Worm (Caenorhabditis elegans) whole organism, young adult: ENCODE data around the gene xbp-1.

Source experiments
- B0019.2 ChIP-seq: fragments of 200-800 bp; sonication (Bioruptor generic); conservative IDR thresholded peaks from 2 replicates; pipeline ENCODE4 v1.3.6; 2022; ENCODE audit warnings: missing genetic modification reagents, missing genetic modification characterization, missing compliant biosample characterization
- B0035.1 ChIP-seq: sonication (generic microtip); optimal IDR thresholded peaks from 2 replicates; lab custom pipeline; 2016; ENCODE audit warnings: missing genetic modification characterization, mild to moderate bottlenecking, missing compliant biosample characterization, missing genotype, missing genetic modification reagents
- B0261.1 ChIP-seq: sonication (generic microtip); optimal IDR thresholded peaks from 2 replicates; lab custom pipeline; 2016; ENCODE audit warnings: mild to moderate bottlenecking, missing genetic modification characterization, moderate library complexity, missing compliant biosample characterization
- B0336.3 ChIP-seq: fragments of 200-800 bp; sonication (Bioruptor generic); IDR thresholded peaks from 2 replicates; pipeline ENCODE4 v1.3.6; 2022; ENCODE audit warnings: missing genetic modification characterization, missing compliant biosample characterization
- D2030.7 ChIP-seq: fragments of 200-800 bp; sonication (Bioruptor generic); IDR thresholded peaks from 2 replicates; pipeline ENCODE4 v1.3.6; 2022; ENCODE audit warnings: missing genetic modification reagents, missing genetic modification characterization, missing compliant biosample characterization
- F23B12.7 ChIP-seq: sonication (generic microtip); optimal IDR thresholded peaks from 2 replicates; lab custom pipeline; 2017; ENCODE audit warnings: missing genetic modification characterization, mild to moderate bottlenecking, missing compliant biosample characterization, antibody characterized with exemption, moderate library complexity; ENCODE audit not compliant: insufficient read depth
- F37B4.10 ChIP-seq: fragments of 200-800 bp; sonication (Bioruptor generic); IDR thresholded peaks from 2 replicates; pipeline ENCODE4 v1.3.6; 2022; ENCODE audit warnings: missing genetic modification characterization, missing compliant biosample characterization
- F49E8.2 ChIP-seq: sonication (generic microtip); optimal IDR thresholded peaks from 3 replicates; lab custom pipeline; 2017; ENCODE audit warnings: missing genetic modification characterization, mild to moderate bottlenecking, missing compliant biosample characterization, antibody characterized with exemption, moderate library complexity; ENCODE audit not compliant: insufficient read depth
- T26A5.8 ChIP-seq: sonication (generic microtip); optimal IDR thresholded peaks from 2 replicates; lab custom pipeline; 2016; ENCODE audit warnings: missing genetic modification characterization, missing compliant biosample characterization
- Y53G8AR.9 ChIP-seq: fragments of 200-800 bp; sonication (Bioruptor generic); conservative IDR thresholded peaks from 2 replicates; pipeline ENCODE4 v1.3.6; 2022; ENCODE audit warnings: missing genetic modification reagents, missing genetic modification characterization, missing compliant biosample characterization
- aptf-2 ChIP-seq: fragments of 200-800 bp; sonication (Bioruptor generic); conservative IDR thresholded peaks from 2 replicates; pipeline ENCODE4 v1.3.6; 2022; ENCODE audit warnings: missing genetic modification reagents, missing genetic modification characterization, missing compliant biosample characterization
- atf-7 ChIP-seq: sonication (generic microtip); optimal IDR thresholded peaks from 2 replicates; lab custom pipeline; 2017; ENCODE audit warnings: mild to moderate bottlenecking, missing genetic modification characterization, missing compliant biosample characterization
- attf-3 ChIP-seq: fragments of 200-800 bp; sonication (Bioruptor generic); conservative IDR thresholded peaks from 2 replicates; pipeline ENCODE4 v1.3.6; 2022; ENCODE audit warnings: missing genetic modification reagents, missing genetic modification characterization, missing compliant biosample characterization
- attf-6 ChIP-seq: fragments of 200-800 bp; sonication (Bioruptor generic); IDR thresholded peaks from 2 replicates; pipeline ENCODE4 v1.3.6; 2022; ENCODE audit warnings: missing genetic modification reagents, missing genetic modification characterization, missing compliant biosample characterization
- ccch-3 ChIP-seq: fragments of 200-800 bp; sonication (Bioruptor generic); optimal IDR thresholded peaks from 2 replicates; lab custom pipeline; 2018; ENCODE audit warnings: mild to moderate bottlenecking, missing genetic modification characterization, missing compliant biosample characterization
- ceh-79 ChIP-seq: sonication (generic microtip); optimal IDR thresholded peaks from 2 replicates; lab custom pipeline; 2017; ENCODE audit warnings: mild to moderate bottlenecking, missing genetic modification characterization, missing compliant biosample characterization
- die-1 ChIP-seq: sonication (generic microtip); optimal IDR thresholded peaks from 2 replicates; lab custom pipeline; 2016; ENCODE audit warnings: missing genotype, mild to moderate bottlenecking, missing genetic modification characterization, missing compliant biosample characterization
- dpl-1 ChIP-seq: fragments of 150-350 bp; optimal IDR thresholded peaks from 2 replicates; lab custom pipeline; 2014; ENCODE audit warnings: missing biosample characterization, missing genetic modification reagents, missing genetic modification characterization
- efl-1 ChIP-seq: fragments of 150-350 bp; optimal IDR thresholded peaks from 2 replicates; lab custom pipeline; 2014; ENCODE audit warnings: missing biosample characterization, missing genetic modification reagents, missing genetic modification characterization
- egl-18 ChIP-seq: fragments of 200-800 bp; sonication (Bioruptor generic); IDR thresholded peaks from 2 replicates; pipeline ENCODE4 v1.3.6; 2022; ENCODE audit warnings: missing genetic modification reagents, missing genetic modification characterization, missing compliant biosample characterization
- fkh-3 ChIP-seq: sonication (generic microtip); optimal IDR thresholded peaks from 2 replicates; lab custom pipeline; 2016; ENCODE audit warnings: mild to moderate bottlenecking, missing genetic modification characterization, missing compliant biosample characterization
- hlh-26 ChIP-seq: fragments of 200-800 bp; sonication (Bioruptor generic); conservative IDR thresholded peaks from 2 replicates; pipeline ENCODE4 v1.3.6; 2022; ENCODE audit warnings: missing genetic modification reagents, missing genetic modification characterization, missing compliant biosample characterization
- hsf-1 ChIP-seq: fragments of 200-800 bp; sonication (Bioruptor generic); IDR thresholded peaks from 2 replicates; pipeline ENCODE4 v1.3.6; 2022; ENCODE audit warnings: missing genetic modification reagents, missing genetic modification characterization, missing compliant biosample characterization
- let-526 ChIP-seq: fragments of 200-800 bp; sonication (Bioruptor generic); IDR thresholded peaks from 2 replicates; pipeline ENCODE4 v1.3.6; 2022; ENCODE audit warnings: missing genetic modification reagents, missing genetic modification characterization, missing compliant biosample characterization
- lsy-27 ChIP-seq: sonication (generic microtip); optimal IDR thresholded peaks from 2 replicates; lab custom pipeline; 2017; ENCODE audit warnings: missing genetic modification characterization, mild to moderate bottlenecking, missing compliant biosample characterization, antibody characterized with exemption, missing genotype, borderline replicate concordance; ENCODE audit not compliant: insufficient read depth
- madf-10 ChIP-seq: sonication (generic microtip); optimal IDR thresholded peaks from 2 replicates; lab custom pipeline; 2016; ENCODE audit warnings: mild to moderate bottlenecking, missing genetic modification characterization, missing compliant biosample characterization
- madf-6 ChIP-seq: fragments of 200-800 bp; sonication (Bioruptor generic); IDR thresholded peaks from 2 replicates; pipeline ENCODE4 v1.3.6; 2022; ENCODE audit warnings: missing genetic modification reagents, missing genetic modification characterization, missing compliant biosample characterization
- madf-8 ChIP-seq: fragments of 200-800 bp; sonication (Bioruptor generic); conservative IDR thresholded peaks from 2 replicates; pipeline ENCODE4 v1.3.6; 2022; ENCODE audit warnings: missing genetic modification reagents, missing genetic modification characterization, missing compliant biosample characterization
- mes-4 ChIP-seq: sonication (generic microtip); optimal IDR thresholded peaks from 2 replicates; lab custom pipeline; 2016; ENCODE audit warnings: missing genotype, missing genetic modification characterization, missing compliant biosample characterization
- nfya-2 ChIP-seq: fragments of 200-800 bp; sonication (Bioruptor generic); IDR thresholded peaks from 2 replicates; pipeline ENCODE4 v1.3.6; 2022; ENCODE audit warnings: missing genetic modification reagents, missing genetic modification characterization, missing compliant biosample characterization
- nfyb-1 ChIP-seq: fragments of 200-800 bp; sonication (Bioruptor generic); IDR thresholded peaks from 2 replicates; pipeline ENCODE4 v1.3.6; 2022; ENCODE audit warnings: missing genetic modification reagents, missing genetic modification characterization, missing compliant biosample characterization
- nhr-27 ChIP-seq: fragments of 200-800 bp; sonication (Bioruptor generic); optimal IDR thresholded peaks from 2 replicates; lab custom pipeline; 2018; ENCODE audit warnings: mild to moderate bottlenecking, missing genetic modification characterization, moderate library complexity, missing compliant biosample characterization
- nhr-80 ChIP-seq: sonication (generic microtip); optimal IDR thresholded peaks from 2 replicates; lab custom pipeline; 2016; ENCODE audit warnings: missing genetic modification characterization, missing compliant biosample characterization
- nhr-90 ChIP-seq: sonication (generic microtip); optimal IDR thresholded peaks from 2 replicates; lab custom pipeline; 2016; ENCODE audit warnings: missing genotype, mild to moderate bottlenecking, missing genetic modification characterization, missing compliant biosample characterization
- pbrm-1 ChIP-seq: fragments of 200-800 bp; sonication (Bioruptor generic); IDR thresholded peaks from 2 replicates; pipeline ENCODE4 v1.3.6; 2022; ENCODE audit warnings: missing genetic modification reagents, missing genetic modification characterization, missing compliant biosample characterization
- rec-8 ChIP-seq, 2 experiments: sonication (generic microtip); optimal IDR thresholded peaks; 2 replicates each; lab custom pipeline; 2016; ENCODE audit warnings: mild to moderate bottlenecking in 2 of 2, missing genetic modification characterization in 2 of 2, missing genetic modification reagents in 2 of 2, missing genotype in 2 of 2, missing biosample characterization in 1 of 2, missing compliant biosample characterization in 1 of 2, moderate library complexity in 1 of 2
- rpc-1 ChIP-seq, 2 experiments: fragments of 150-350 bp in 1 of 2; sonication (generic microtip) in 1 of 2; optimal IDR thresholded peaks; 2 replicates each; lab custom pipeline; 2014 to 2018; ENCODE audit warnings: missing biosample characterization in 1 of 2, missing genetic modification characterization in 1 of 2, missing genetic modification reagents in 1 of 2, missing genotype in 1 of 2
- snpc-1.1 ChIP-seq: sonication (generic microtip); optimal IDR thresholded peaks from 2 replicates; lab custom pipeline; 2017; ENCODE audit warnings: missing genetic modification characterization, mild to moderate bottlenecking, missing compliant biosample characterization, antibody characterized with exemption, moderate library complexity, missing genotype, missing genetic modification reagents; ENCODE audit not compliant: insufficient read depth
- snpc-1.3 ChIP-seq: sonication (generic microtip); optimal IDR thresholded peaks from 2 replicates; lab custom pipeline; 2017; ENCODE audit warnings: missing genetic modification characterization, mild to moderate bottlenecking, missing compliant biosample characterization, antibody characterized with exemption, moderate library complexity, missing genotype, missing genetic modification reagents; ENCODE audit not compliant: insufficient read depth
- somi-1 ChIP-seq: fragments of 200-800 bp; sonication (Bioruptor generic); optimal IDR thresholded peaks from 2 replicates; lab custom pipeline; 2018; ENCODE audit warnings: mild to moderate bottlenecking, missing genetic modification characterization, missing compliant biosample characterization
- sptf-2 ChIP-seq: fragments of 200-800 bp; sonication (Bioruptor generic); optimal IDR thresholded peaks from 2 replicates; lab custom pipeline; 2018; ENCODE audit warnings: mild to moderate bottlenecking, missing genetic modification characterization, missing compliant biosample characterization
- tlf-1 ChIP-seq: fragments of 200-800 bp; sonication (Bioruptor generic); optimal IDR thresholded peaks from 2 replicates; lab custom pipeline; 2018; ENCODE audit warnings: mild to moderate bottlenecking, missing genetic modification characterization, missing compliant biosample characterization
- unc-130 ChIP-seq: sonication (generic microtip); optimal IDR thresholded peaks from 2 replicates; lab custom pipeline; 2016; ENCODE audit warnings: missing genetic modification reagents, missing genetic modification characterization, missing compliant biosample characterization
- unc-62 ChIP-seq: fragments of 150-350 bp; optimal IDR thresholded peaks from 2 replicates; lab custom pipeline; 2014; ENCODE audit warnings: missing biosample characterization, missing genetic modification reagents, missing genetic modification characterization
- xnd-1 ChIP-seq: sonication (generic microtip); optimal IDR thresholded peaks from 2 replicates; lab custom pipeline; 2016; ENCODE audit warnings: missing genotype, missing genetic modification reagents, missing genetic modification characterization, missing compliant biosample characterization
- zim-3 ChIP-seq: sonication (generic microtip); optimal IDR thresholded peaks from 2 replicates; lab custom pipeline; 2017; ENCODE audit warnings: mild to moderate bottlenecking, missing genetic modification characterization, moderate library complexity, missing compliant biosample characterization
- ztf-26 ChIP-seq: sonication (generic microtip); optimal IDR thresholded peaks from 2 replicates; lab custom pipeline; 2017; ENCODE audit warnings: missing genetic modification characterization, missing compliant biosample characterization
- ztf-3 ChIP-seq: fragments of 200-800 bp; sonication (Bioruptor generic); optimal IDR thresholded peaks from 2 replicates; lab custom pipeline; 2018; ENCODE audit warnings: mild to moderate bottlenecking, missing genetic modification characterization, missing compliant biosample characterization

xbp-1 gene

ce11 chrIII:4150919-4151318 is 42.7 kb upstream of the xbp-1 start (continued):
- TF ChIP-seq attf-6 (GFP tag; lab: Robert Waterston, UW) (no peak), nfyb-1 (peak; percentile 23; the same call in 1 of the 2 replicates), hsf-1 (GFP tag; lab: Robert Waterston, UW) (peak; percentile 85), ccch-3 (GFP tag; lab: Kevin White, UChicago) (no peak), die-1 (tag; lab: Kevin White, UChicago) (no peak), ztf-26 (tag; lab: Kevin White, UChicago) (no peak), atf-7 (tag; lab: Kevin White, UChicago) (no peak), T26A5.8 (tag; lab: Kevin White, UChicago) (no peak), aptf-2 (GFP tag; lab: Robert Waterston, UW) (no peak), dpl-1 (GFP tag; lab: Kevin White, UChicago) (peak; percentile 86), madf-6 (GFP tag; lab: Robert Waterston, UW) (peak; percentile 57), D2030.7 (GFP tag; lab: Robert Waterston, UW) (no peak), Y53G8AR.9 (GFP tag; lab: Robert Waterston, UW) (no peak), nhr-80 (peak; percentile 30), sptf-2 (GFP tag; lab: Kevin White, UChicago) (no peak), lsy-27 (tag; lab: Kevin White, UChicago) (no peak), egl-18 (no peak), hlh-26 (GFP tag; lab: Robert Waterston, UW) (no peak), mes-4 (tag; lab: Kevin White, UChicago) (no peak), rpc-1 (optimal IDR thresholded peaks at IDR 0.05; lab: Kevin White, UChicago) (peak; percentile 4), rpc-1 (tag; optimal IDR thresholded peaks at IDR 0.05; lab: Kevin White, UChicago) (no peak), B0035.1 (no peak), efl-1 (GFP tag; lab: Kevin White, UChicago) (peak; percentile 80), unc-130 (GFP tag; lab: Kevin White, UChicago) (no peak), madf-8 (GFP tag; lab: Robert Waterston, UW) (no peak), attf-3 (GFP tag; lab: Robert Waterston, UW) (no peak), nfya-2 (GFP tag; lab: Robert Waterston, UW) (no peak), B0336.3 (no peak), snpc-1.1 (tag; lab: Kevin White, UChicago) (no peak), ceh-79 (tag; lab: Kevin White, UChicago) (no peak), somi-1 (GFP tag; lab: Kevin White, UChicago) (no peak), unc-62 (no peak), fkh-3 (tag; lab: Kevin White, UChicago) (no peak), ztf-3 (no peak), B0019.2 (no peak), B0261.1 (tag; lab: Kevin White, UChicago) (no peak), F37B4.10 (GFP tag; lab: Robert Waterston, UW) (no peak), snpc-1.3 (tag; lab: Kevin White, UChicago) (peak; percentile 6), madf-10 (tag; lab: Kevin White, UChicago) (no peak), nhr-27 (no peak), rec-8 (tag; optimal IDR thresholded peaks at IDR 0.05; lab: Kevin White, UChicago) (no peak), xnd-1 (tag; lab: Kevin White, UChicago) (no peak), nhr-90 (tag; lab: Kevin White, UChicago) (no peak), F49E8.2 (tag; lab: Kevin White, UChicago) (no peak), F23B12.7 (tag; lab: Kevin White, UChicago) (peak; percentile 40), zim-3 (tag; lab: Kevin White, UChicago) (no peak), let-526 (GFP tag; lab: Robert Waterston, UW) (no peak), pbrm-1 (GFP tag; lab: Robert Waterston, UW) (no peak), tlf-1 (GFP tag; lab: Kevin White, UChicago) (no peak)
